Worm (Caenorhabditis elegans): Measurements from ENCODE around the gene vgln-1.

Gene vgln-1

DNA sequence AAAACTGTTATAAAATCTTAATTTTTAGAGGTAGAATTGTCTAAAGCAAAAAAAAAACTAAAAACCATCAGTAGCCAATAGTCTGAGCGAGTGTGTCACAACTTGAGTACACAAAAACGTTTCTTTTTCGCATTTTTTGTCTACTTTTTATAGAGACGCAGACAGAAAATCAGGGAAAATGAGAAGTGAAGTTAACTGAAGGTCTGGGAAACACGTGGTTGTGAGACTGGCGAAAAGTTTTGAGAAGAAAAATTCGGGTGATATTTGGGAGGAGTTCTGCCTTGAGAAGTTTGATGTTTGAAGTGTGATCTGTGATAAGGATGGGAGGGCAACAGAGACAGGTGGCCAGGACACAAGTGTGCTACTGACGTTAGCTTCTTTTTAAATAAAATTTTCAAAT lies 46.7 kb upstream of the vgln-1 start (continued):
- TF ChIP-seq ekl-4 (GFP tag; IDR thresholded peaks at IDR 0.05) (0 out of 2 replicates have a peak, but pooled peaks have one; percentile 19), rcor-1 (GFP tag; IDR thresholded peaks at IDR 0.05) (no peak), F39B2.1 (GFP tag; IDR thresholded peaks at IDR 0.05) (no peak), mel-28 (tag; optimal IDR thresholded peaks at IDR 0.05; ENCODE audit: borderline replicate concordance) (no peak), Y53G8AR.9 (GFP tag; conservative IDR thresholded peaks at IDR 0.05) (0 out of 2 replicates have a peak, but pooled peaks have one; percentile 26), nhr-90 (tag; optimal IDR thresholded peaks at IDR 0.05) (peak; percentile 28), tlf-1 (GFP tag; optimal IDR thresholded peaks at IDR 0.05) (no peak), efl-1 (GFP tag; optimal IDR thresholded peaks at IDR 0.05) (no peak), cebp-1 (GFP tag; IDR thresholded peaks at IDR 0.05) (no peak), cebp-1 (tag; optimal IDR thresholded peaks at IDR 0.05) (peak; percentile 55), ceh-27 (GFP tag; optimal IDR thresholded peaks at IDR 0.05) (peak; percentile 3), athp-1 (tag; optimal IDR thresholded peaks at IDR 0.05) (no peak), aptf-2 (GFP tag; conservative IDR thresholded peaks at IDR 0.05) (no peak), C06A6.2 (GFP tag; conservative IDR thresholded peaks at IDR 0.05) (peak; percentile 65; the same call in 1 of the 2 replicates), ZK185.1 (tag; optimal IDR thresholded peaks at IDR 0.05; ENCODE audit: poor library complexity, severe bottlenecking) (peak; percentile 34), egl-18 (GFP tag; IDR thresholded peaks at IDR 0.05) (no peak), snpc-1.1 (tag; optimal IDR thresholded peaks at IDR 0.05; ENCODE audit: insufficient read depth) (no peak), tbp1 (GFP tag; optimal IDR thresholded peaks at IDR 0.05) (peak; percentile 38), hrde-1 (tag; optimal IDR thresholded peaks at IDR 0.05; ENCODE audit: borderline replicate concordance) (no peak), die-1 (tag; optimal IDR thresholded peaks at IDR 0.05) (peak; percentile 32), mxl-1 (tag; optimal IDR thresholded peaks at IDR 0.05) (no peak), hlh-26 (GFP tag; conservative IDR thresholded peaks at IDR 0.05) (no peak), nfyb-1 (GFP tag; IDR thresholded peaks at IDR 0.05) (0 out of 2 replicates have a peak, but pooled peaks have one; percentile 12), ceh-100 (GFP tag; IDR thresholded peaks at IDR 0.05) (no peak), F22D6.2 (tag; optimal IDR thresholded peaks at IDR 0.05) (peak; percentile 65), aptf-3 (GFP tag; IDR thresholded peaks at IDR 0.05) (no peak), B0261.1 (tag; optimal IDR thresholded peaks at IDR 0.05) (no peak), F37B4.10 (GFP tag; IDR thresholded peaks at IDR 0.05) (no peak), Y56A3A.18 (GFP tag; IDR thresholded peaks at IDR 0.05) (no peak), T26A5.8 (tag; optimal IDR thresholded peaks at IDR 0.05) (no peak), F23B12.7 (tag; optimal IDR thresholded peaks at IDR 0.05; ENCODE audit: insufficient read depth) (no peak), lsy-27 (tag; optimal IDR thresholded peaks at IDR 0.05; ENCODE audit: borderline replicate concordance, insufficient read depth) (no peak), zfh-2 (GFP tag; conservative IDR thresholded peaks at IDR 0.05) (no peak), chd-7 (tag; optimal IDR thresholded peaks at IDR 0.05) (no peak), sdz-38 (tag; optimal IDR thresholded peaks at IDR 0.05) (no peak), Y79H2A.3 (GFP tag; conservative IDR thresholded peaks at IDR 0.05) (no peak), sptf-2 (GFP tag; optimal IDR thresholded peaks at IDR 0.05) (no peak), madf-3 (GFP tag; IDR thresholded peaks at IDR 0.05) (no peak), B0035.1 (tag; optimal IDR thresholded peaks at IDR 0.05) (no peak), ztf-28 (GFP tag; IDR thresholded peaks at IDR 0.05) (no peak), ceh-91 (GFP tag; IDR thresholded peaks at IDR 0.05) (no peak), K12H6.12 (tag; optimal IDR thresholded peaks at IDR 0.05) (no peak), F10E7.11 (tag; optimal IDR thresholded peaks at IDR 0.05) (no peak), gei-17 (GFP tag; optimal IDR thresholded peaks at IDR 0.05) (no peak), F57A8.1 (GFP tag; optimal IDR thresholded peaks at IDR 0.05) (no peak), hlh-12 (tag; optimal IDR thresholded peaks at IDR 0.05) (no peak), nhr-80 (tag; optimal IDR thresholded peaks at IDR 0.05) (peak; percentile 81), ztf-25 (GFP tag; IDR thresholded peaks at IDR 0.05) (no peak), akir-1 (GFP tag; optimal IDR thresholded peaks at IDR 0.05) (no peak)

Measured in whole organism, young adult.